Worm (Caenorhabditis elegans) whole organism, L4/young adult: ENCODE data around the gene R05H11.1.

Source experiments
- W03F9.2 ChIP-seq: fragments of 150-350 bp; optimal IDR thresholded peaks from 2 replicates; lab custom pipeline; 2014; ENCODE audit warnings: missing biosample characterization, missing genetic modification characterization
- dao-5 ChIP-seq: sonication (generic microtip); optimal IDR thresholded peaks from 2 replicates; lab custom pipeline; 2016; ENCODE audit warnings: missing genotype, missing genetic modification characterization, moderate library complexity, missing compliant biosample characterization
- him-1 ChIP-seq: sonication (generic microtip); optimal IDR thresholded peaks from 2 replicates; lab custom pipeline; 2016; ENCODE audit warnings: missing genotype, missing genetic modification reagents, missing genetic modification characterization, missing compliant biosample characterization

- no peak for TF ChIP-seq W03F9.2 (tag; lab: Kevin White, UChicago)
- TF ChIP-seq him-1 (tag; lab: Kevin White, UChicago) = no peak
- TF ChIP-seq dao-5 (tag; lab: Kevin White, UChicago) = no peak
These were observed 22.6 kb downstream of the R05H11.1 start for ce11 chrIII:6818037-6818436.
